Fruit fly (Drosophila melanogaster): Measurements from ENCODE around the gene brwl.

brwl gene

DNA sequence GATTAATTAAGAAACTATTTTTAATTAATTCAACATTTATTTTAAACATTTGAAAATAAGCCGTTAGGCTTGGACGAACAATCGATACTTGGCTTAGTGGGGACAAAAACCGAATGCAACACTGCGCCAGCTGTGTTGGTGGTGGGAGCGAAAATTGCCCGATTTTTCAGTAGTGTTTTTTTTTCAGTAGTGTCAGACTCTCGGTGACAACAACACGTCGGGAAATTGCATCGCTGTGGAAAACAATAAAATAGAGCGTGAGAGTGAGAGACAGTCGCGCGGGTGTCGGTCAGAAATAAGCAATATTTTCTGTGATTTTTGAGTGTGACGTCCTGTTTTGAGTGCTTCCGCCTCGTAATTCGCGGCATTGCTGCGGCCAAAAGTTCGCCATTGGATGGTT lies 48.0 kb downstream of the brwl start (continued):
- TF ChIP-seq Adf1 (GFP tag; IDR thresholded peaks at IDR 0.05) (peak; percentile 45; the same call in 1 of the 2 replicates), Sry-δ (GFP tag; optimal IDR thresholded peaks at IDR 0.05) (peak; percentile 87), CG6175 (GFP tag; IDR thresholded peaks at IDR 0.05) (no peak; the same call in 2 of the 3 replicates), CG10654 (GFP tag; optimal IDR thresholded peaks at IDR 0.05) (no peak), abd-A (tag; optimal IDR thresholded peaks at IDR 0.05) (peak; percentile 48), scrt (GFP tag; optimal IDR thresholded peaks at IDR 0.05) (no peak), CG11093 (GFP tag; IDR thresholded peaks at IDR 0.05) (0 out of 3 replicates have a peak, but pooled peaks have one; percentile 11), hbn (GFP tag; IDR thresholded peaks at IDR 0.05; ENCODE audit: partially characterized antibody) (peak; percentile 16; the same call in 1 of the 2 replicates), pb (GFP tag; optimal IDR thresholded peaks at IDR 0.05) (no peak), ato (GFP tag; IDR thresholded peaks at IDR 0.05; ENCODE audit: partially characterized antibody) (peak; percentile 63; the same call in 1 of the 2 replicates), CG10431 (GFP tag; optimal IDR thresholded peaks at IDR 0.05) (no peak), YL-1 (GFP tag; optimal IDR thresholded peaks at IDR 0.05) (peak; percentile 53), CG9817 (tag; optimal IDR thresholded peaks at IDR 0.05) (peak; percentile 37), C15 (GFP tag; IDR thresholded peaks at IDR 0.05) (no peak), h (optimal IDR thresholded peaks at IDR 0.05) (no peak), Nf-YC (tag; optimal IDR thresholded peaks at IDR 0.05) (peak; percentile 21), CG13775 (GFP tag; optimal IDR thresholded peaks at IDR 0.05) (peak; percentile 20), Spps (tag; optimal IDR thresholded peaks at IDR 0.05) (no peak), ab (GFP tag; optimal IDR thresholded peaks at IDR 0.05) (no peak), Taf1 (GFP tag; IDR thresholded peaks at IDR 0.05) (no peak), CG2116 (GFP tag; optimal IDR thresholded peaks at IDR 0.05) (peak; percentile 100), HLH3B (GFP tag; IDR thresholded peaks at IDR 0.05) (peak; percentile 33; the same call in 1 of the 2 replicates), Neu2 (GFP tag; optimal IDR thresholded peaks at IDR 0.05; ENCODE audit: borderline replicate concordance) (peak; percentile 82), PHDP (tag; optimal IDR thresholded peaks at IDR 0.05) (peak; percentile 5), Gug (GFP tag; IDR thresholded peaks at IDR 0.05) (peak; percentile 37; the same call in 2 of the 4 replicates), zfh2 (GFP tag; optimal IDR thresholded peaks at IDR 0.05) (peak; percentile 75), CG10274 (GFP tag; optimal IDR thresholded peaks at IDR 0.05) (no peak), otp (GFP tag; IDR thresholded peaks at IDR 0.05) (peak; percentile 52; the same call in 2 of the 3 replicates), Poxn (GFP tag; IDR thresholded peaks at IDR 0.05) (no peak), gce (GFP tag; IDR thresholded peaks at IDR 0.05) (0 out of 3 replicates have a peak, but pooled peaks have one; percentile 36), MESR4 (GFP tag; optimal IDR thresholded peaks at IDR 0.05) (peak; percentile 64), Ravus (GFP tag; IDR thresholded peaks at IDR 0.05) (no peak), gfzf (GFP tag; optimal IDR thresholded peaks at IDR 0.05) (peak; percentile 46), ATbp (GFP tag; optimal IDR thresholded peaks at IDR 0.05) (no peak), Dek (tag; optimal IDR thresholded peaks at IDR 0.05) (peak; percentile 28), gcm (GFP tag; optimal IDR thresholded peaks at IDR 0.05) (peak; percentile 70), Sox100B (GFP tag; optimal IDR thresholded peaks at IDR 0.05) (no peak), CG7357 (GFP tag; IDR thresholded peaks at IDR 0.05) (no peak), B-H2 (GFP tag; optimal IDR thresholded peaks at IDR 0.05) (peak; percentile 68), pita (GFP tag; optimal IDR thresholded peaks at IDR 0.05) (peak; percentile 78), CG17328 (GFP tag; IDR thresholded peaks at IDR 0.05) (peak; percentile 60), CG13624 (GFP tag; optimal IDR thresholded peaks at IDR 0.05) (peak; percentile 32), gcm2 (GFP tag; optimal IDR thresholded peaks at IDR 0.05) (peak; percentile 86), CG9215 (GFP tag; IDR thresholded peaks at IDR 0.05) (0 out of 2 replicates have a peak, but pooled peaks have one; percentile 16), CG12236 (GFP tag; optimal IDR thresholded peaks at IDR 0.05) (no peak), CG3407 (GFP tag; optimal IDR thresholded peaks at IDR 0.05) (peak; percentile 58), Dp (GFP tag; optimal IDR thresholded peaks at IDR 0.05) (peak; percentile 74), CG3163 (GFP tag; optimal IDR thresholded peaks at IDR 0.05) (peak; percentile 28), Scr (GFP tag; IDR thresholded peaks at IDR 0.05; ENCODE audit: partially characterized antibody) (peak; percentile 70), nerfin-2 (GFP tag; IDR thresholded peaks at IDR 0.05; ENCODE audit: partially characterized antibody) (peak; percentile 74; the same call in 1 of the 2 replicates), ac (GFP tag; optimal IDR thresholded peaks at IDR 0.05) (no peak)
